Worm (Caenorhabditis elegans): ENCODE data around the gene Y39B6A.29.

Y39B6A.29 gene

DNA sequence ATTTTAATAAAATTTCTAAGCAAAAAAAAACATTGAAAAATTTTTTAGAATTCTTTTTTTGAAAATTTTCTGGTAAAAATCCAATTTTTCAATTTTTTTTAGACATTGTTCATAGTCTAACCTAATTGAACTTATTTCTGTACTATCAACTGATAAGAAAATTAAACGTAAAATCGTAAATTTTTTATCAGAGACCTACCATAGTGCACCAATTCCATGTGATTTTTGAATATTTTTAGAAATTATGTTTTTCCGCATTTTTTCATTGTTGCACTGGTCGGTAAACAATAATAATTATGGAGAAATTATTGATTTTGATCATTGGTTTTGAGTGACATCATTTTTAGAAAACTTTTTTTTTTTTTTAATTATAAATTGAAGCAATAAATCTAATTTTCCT, 48.0 kb downstream of the Y39B6A.29 start:
- TF ChIP-seq ztf-1 (GFP tag; conservative IDR thresholded peaks at IDR 0.05) (no peak), nhr-237 (tag; optimal IDR thresholded peaks at IDR 0.05) (no peak), fos-1 (tag; optimal IDR thresholded peaks at IDR 0.05) (peak; percentile 29)

Measured in whole organism, L2 larva.